Fruit fly (Drosophila melanogaster): ENCODE results near the gene CG44422.

DNA sequence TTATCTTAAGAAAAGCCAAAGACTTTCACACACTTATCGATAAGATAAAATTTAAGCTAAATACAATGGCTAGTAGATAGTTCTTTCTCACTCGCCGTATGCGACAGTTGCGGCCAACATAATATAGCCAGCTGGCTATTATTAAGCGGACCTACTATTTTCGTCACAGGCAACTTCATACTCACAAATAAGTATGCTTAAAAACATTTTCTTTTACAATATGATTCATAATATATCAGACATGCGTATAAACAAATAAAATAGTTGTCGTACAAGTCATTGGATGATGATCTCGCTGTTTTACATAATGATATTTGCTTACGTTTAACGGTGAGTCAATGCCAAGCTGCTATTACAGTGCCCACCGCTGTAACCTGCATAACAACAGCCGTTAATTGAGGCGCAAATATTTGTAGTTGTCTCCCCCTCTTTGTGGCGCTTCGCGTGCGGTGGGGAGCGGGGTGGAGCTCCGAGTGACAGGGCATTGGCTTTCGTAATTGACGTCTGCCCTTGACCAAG is 23.7 kb upstream of the CG44422 start:
- no peak for TF ChIP-seq CG8478 (optimal IDR thresholded peaks at IDR 0.05)
- TF ChIP-seq CTCF (optimal IDR thresholded peaks at IDR 0.05) = no peak

Data from S2 (cell line).